Worm (Caenorhabditis elegans): ENCODE data around the gene Y7A9A.1.

DNA sequence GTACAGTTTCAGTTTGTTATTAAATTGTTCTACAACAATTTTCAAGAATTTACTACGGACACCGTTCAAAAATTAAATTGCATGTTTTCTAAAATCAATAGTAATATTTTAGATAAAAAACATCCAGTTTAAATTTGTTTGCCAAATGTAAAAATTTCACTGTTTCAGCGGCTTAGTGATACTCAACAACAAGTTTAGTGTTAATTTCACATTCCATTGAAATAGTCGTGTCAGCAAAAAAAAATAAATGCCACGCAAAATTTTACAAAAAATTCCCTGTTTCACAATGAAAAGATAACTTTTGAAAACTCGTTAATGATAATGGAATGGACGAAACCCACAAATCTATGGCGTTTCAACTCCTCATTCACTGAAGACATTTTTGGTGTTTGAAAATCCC lies 19.3 kb downstream of the Y7A9A.1 start:
- TF ChIP-seq ama-1 (optimal IDR thresholded peaks at IDR 0.05) (no peak), mml-1 (tag; optimal IDR thresholded peaks at IDR 0.05) (no peak), nhr-28 (tag; optimal IDR thresholded peaks at IDR 0.05) (no peak), ztf-11 (tag; optimal IDR thresholded peaks at IDR 0.05) (no peak), egl-27 (tag; optimal IDR thresholded peaks at IDR 0.05) (no peak), elt-1 (tag; optimal IDR thresholded peaks at IDR 0.05) (no peak), sea-2 (GFP tag; optimal IDR thresholded peaks at IDR 0.05) (no peak), snpc-4 (tag; optimal IDR thresholded peaks at IDR 0.05) (no peak)
